Worm (Caenorhabditis elegans): ENCODE measurements around the gene egas-4.
A peak's percentile ranks its signal among the peaks of the same experiment; 100 is the strongest.

Gene egas-4

ce11 chrIV:7507841-7508509 lies 10.3 kb upstream of the egas-4 start, which contains the start of the genes vdac-1 and R05G6.5 (continued):
- no peak for TF ChIP-seq nhr-12 (tag; optimal IDR thresholded peaks at IDR 0.05)
- peak; percentile 95 for TF ChIP-seq nhr-71 (tag; optimal IDR thresholded peaks at IDR 0.05)

ce11 chrIV:7507305-7507704 lies 9.7 kb upstream of the egas-4 start:
- TF ChIP-seq sup-37 (GFP tag; optimal IDR thresholded peaks at IDR 0.05): no peak
- TF ChIP-seq elt-2 (tag; optimal IDR thresholded peaks at IDR 0.05): peak; percentile 29
- no peak for TF ChIP-seq fos-1 (tag; optimal IDR thresholded peaks at IDR 0.05)
- TF ChIP-seq irx-1 (tag; optimal IDR thresholded peaks at IDR 0.05): peak; percentile 17
- peak; percentile 32 for TF ChIP-seq nhr-47 (tag; optimal IDR thresholded peaks at IDR 0.05)
- peak in 2 of 3 experiments; percentile 51 to 66 for TF ChIP-seq dpl-1 (GFP tag; optimal IDR thresholded peaks at IDR 0.05)
- TF ChIP-seq ceh-90 (tag; optimal IDR thresholded peaks at IDR 0.05): no peak
- TF ChIP-seq nhr-84 (tag; optimal IDR thresholded peaks at IDR 0.05): no peak
- TF ChIP-seq nhr-28 (tag; optimal IDR thresholded peaks at IDR 0.05): no peak
- TF ChIP-seq nhr-85 (tag): peak; percentile 81
- peak; percentile 34 for TF ChIP-seq C16A3.4 (tag; optimal IDR thresholded peaks at IDR 0.05)
- TF ChIP-seq isw-1 (GFP tag; IDR thresholded peaks at IDR 0.05): no peak
- no peak for TF ChIP-seq fkh-8 (tag; optimal IDR thresholded peaks at IDR 0.05)
- no peak for TF ChIP-seq mef-2 (tag; optimal IDR thresholded peaks at IDR 0.05)
- TF ChIP-seq grh-1 (GFP tag; IDR thresholded peaks at IDR 0.05): 0 out of 2 replicates have a peak, but pooled peaks have one; percentile 36
- no peak for TF ChIP-seq hpl-2 (GFP tag; optimal IDR thresholded peaks at IDR 0.05)
- TF ChIP-seq hlh-4 (tag; optimal IDR thresholded peaks at IDR 0.05): no peak
- peak; percentile 9 for TF ChIP-seq lin-39 (tag; optimal IDR thresholded peaks at IDR 0.05)
- peak; percentile 57 for TF ChIP-seq blmp-1 (tag; optimal IDR thresholded peaks at IDR 0.05)
- no peak for TF ChIP-seq ceh-63 (GFP tag; optimal IDR thresholded peaks at IDR 0.05)
- TF ChIP-seq vab-15 (tag; optimal IDR thresholded peaks at IDR 0.05): no peak
- TF ChIP-seq egl-13 (tag; optimal IDR thresholded peaks at IDR 0.05): no peak
- no peak for TF ChIP-seq sox-4 (tag; optimal IDR thresholded peaks at IDR 0.05)
- TF ChIP-seq fkh-4 (tag; optimal IDR thresholded peaks at IDR 0.05; ENCODE audit: borderline replicate concordance): no peak
- TF ChIP-seq Y116A8C.19 (tag; optimal IDR thresholded peaks at IDR 0.05; ENCODE audit: borderline replicate concordance): no peak
- TF ChIP-seq lin-15B (tag; optimal IDR thresholded peaks at IDR 0.05): no peak
- TF ChIP-seq ceh-82 (tag; optimal IDR thresholded peaks at IDR 0.05): peak in 1 of 3 experiments; percentile 21
- no peak for TF ChIP-seq snpc-4 (tag; optimal IDR thresholded peaks at IDR 0.05)
- no peak for TF ChIP-seq nhr-76 (tag; optimal IDR thresholded peaks at IDR 0.05)
- peak; percentile 67 for TF ChIP-seq nhr-19 (GFP tag; conservative IDR thresholded peaks at IDR 0.05)
- TF ChIP-seq egl-27 (tag; optimal IDR thresholded peaks at IDR 0.05): no peak
- TF ChIP-seq unc-130 (tag; optimal IDR thresholded peaks at IDR 0.05): peak; percentile 73
- no peak for TF ChIP-seq nhr-237 (tag; optimal IDR thresholded peaks at IDR 0.05)
- TF ChIP-seq aly-2 (tag; optimal IDR thresholded peaks at IDR 0.05): no peak
- no peak for TF ChIP-seq ztf-11 (tag; optimal IDR thresholded peaks at IDR 0.05)
- TF ChIP-seq lir-3 (tag; optimal IDR thresholded peaks at IDR 0.05; ENCODE audit: poor library complexity): peak; percentile 9
- no peak for TF ChIP-seq xbp-1 (tag; optimal IDR thresholded peaks at IDR 0.05)
- TF ChIP-seq ceh-8 (GFP tag; optimal IDR thresholded peaks at IDR 0.05): no peak
- no peak for TF ChIP-seq nhr-77 (tag; optimal IDR thresholded peaks at IDR 0.05)
- TF ChIP-seq jun-1 (tag; optimal IDR thresholded peaks at IDR 0.05): no peak
- TF ChIP-seq ets-5 (GFP tag; IDR thresholded peaks at IDR 0.05): no peak
- TF ChIP-seq elt-3 (tag; optimal IDR thresholded peaks at IDR 0.05): peak in 1 of 6 experiments; percentile 65
- no peak for TF ChIP-seq ces-1 (GFP tag; optimal IDR thresholded peaks at IDR 0.05)
- TF ChIP-seq nhr-90 (tag; optimal IDR thresholded peaks at IDR 0.05; ENCODE audit: poor library complexity): peak; percentile 67
- peak; percentile 35 to 59 for TF ChIP-seq lsy-2 (tag; optimal IDR thresholded peaks at IDR 0.05)
- TF ChIP-seq zag-1 (tag; optimal IDR thresholded peaks at IDR 0.05): no peak
- no peak for TF ChIP-seq unc-62 (GFP tag; optimal IDR thresholded peaks at IDR 0.05)
- peak; percentile 37 for TF ChIP-seq skn-1 (tag; optimal IDR thresholded peaks at IDR 0.05)
